Worm (Caenorhabditis elegans) whole organism, L1 larva: ENCODE measurements around the gene F10C2.4.
A peak's percentile ranks its signal among the peaks of the same experiment; 100 is the strongest.

Source experiments
- C04F5.9 ChIP-seq: sonication (generic microtip); optimal IDR thresholded peaks from 2 replicates; lab custom pipeline; 2016; ENCODE audit warnings: missing genetic modification characterization, missing compliant biosample characterization
- F16B12.6 ChIP-seq: fragments of 150-350 bp; optimal IDR thresholded peaks from 2 replicates; lab custom pipeline; 2014; ENCODE audit warnings: missing biosample characterization, missing genetic modification characterization
- Y116A8C.19 ChIP-seq: sonication (generic microtip); optimal IDR thresholded peaks from 2 replicates; lab custom pipeline; 2016; ENCODE audit warnings: missing compliant biosample characterization, missing genetic modification characterization, borderline replicate concordance
- aha-1 ChIP-seq: fragments of 150-350 bp; optimal IDR thresholded peaks from 2 replicates; lab custom pipeline; 2014; ENCODE audit warnings: missing biosample characterization, missing genetic modification characterization
- aly-2 ChIP-seq: fragments of 150-350 bp; optimal IDR thresholded peaks from 2 replicates; lab custom pipeline; 2014; ENCODE audit warnings: missing biosample characterization, missing genetic modification characterization
- blmp-1 ChIP-seq: fragments of 150-350 bp; optimal IDR thresholded peaks from 2 replicates; lab custom pipeline; 2014; ENCODE audit warnings: missing biosample characterization, missing genetic modification characterization
- ceh-63 ChIP-seq: fragments of 200-800 bp; sonication (Bioruptor generic); optimal IDR thresholded peaks from 2 replicates; lab custom pipeline; 2018; ENCODE audit warnings: mild to moderate bottlenecking, missing genetic modification characterization, missing compliant biosample characterization
- ceh-8 ChIP-seq: fragments of 200-800 bp; sonication (Bioruptor generic); optimal IDR thresholded peaks from 2 replicates; lab custom pipeline; 2018; ENCODE audit warnings: mild to moderate bottlenecking, missing genetic modification characterization, moderate library complexity, missing compliant biosample characterization
- ceh-88 ChIP-seq: fragments of 200-800 bp; sonication (Bioruptor generic); IDR thresholded peaks from 2 replicates; pipeline ENCODE4 v1.3.6; 2022; ENCODE audit warnings: missing genetic modification characterization, missing compliant biosample characterization
- ceh-90 ChIP-seq: sonication (generic microtip); optimal IDR thresholded peaks from 2 replicates; lab custom pipeline; 2016; ENCODE audit warnings: missing genetic modification characterization, missing compliant biosample characterization
- dpl-1 ChIP-seq, 3 experiments: fragments of 150-350 bp in 2 of 3; sonication (generic microtip) in 1 of 3; optimal IDR thresholded peaks; 2 replicates each; lab custom pipeline; 2014 to 2017; ENCODE audit warnings: missing biosample characterization in 3 of 3, missing genetic modification characterization in 3 of 3, missing genetic modification reagents in 3 of 3
- dsc-1 ChIP-seq: sonication (generic microtip); optimal IDR thresholded peaks from 2 replicates; lab custom pipeline; 2016; ENCODE audit warnings: mild to moderate bottlenecking, missing genetic modification characterization, missing compliant biosample characterization
- egl-13 ChIP-seq: sonication (generic microtip); optimal IDR thresholded peaks from 2 replicates; lab custom pipeline; 2016; ENCODE audit warnings: missing genotype, missing genetic modification reagents, missing genetic modification characterization, missing compliant biosample characterization
- egl-27 ChIP-seq, 2 experiments: fragments of 150-350 bp in 1 of 2; sonication (generic microtip); optimal IDR thresholded peaks; 3 replicates each; lab custom pipeline; 2017 to 2018; ENCODE audit warnings: missing biosample characterization in 2 of 2, missing genetic modification characterization in 2 of 2, missing genetic modification reagents in 2 of 2
- elt-2 ChIP-seq: sonication (generic microtip); optimal IDR thresholded peaks from 2 replicates; lab custom pipeline; 2016; ENCODE audit warnings: missing genetic modification characterization, mild to moderate bottlenecking, inconsistent platforms, missing compliant biosample characterization, missing genetic modification reagents
- ets-5 ChIP-seq: fragments of 200-800 bp; sonication (Bioruptor generic); IDR thresholded peaks from 2 replicates; pipeline ENCODE4 v1.3.6; 2022; ENCODE audit warnings: missing genetic modification characterization, missing compliant biosample characterization
- fkh-4 ChIP-seq: sonication (generic microtip); optimal IDR thresholded peaks from 2 replicates; lab custom pipeline; 2016; ENCODE audit warnings: missing compliant biosample characterization, missing genetic modification characterization, borderline replicate concordance
- fkh-8 ChIP-seq: sonication (generic microtip); optimal IDR thresholded peaks from 2 replicates; lab custom pipeline; 2016; ENCODE audit warnings: mild to moderate bottlenecking, missing genetic modification characterization, missing compliant biosample characterization
- hlh-4 ChIP-seq: sonication (generic microtip); optimal IDR thresholded peaks from 2 replicates; lab custom pipeline; 2016; ENCODE audit warnings: mild to moderate bottlenecking, missing genetic modification characterization, missing compliant biosample characterization
- irx-1 ChIP-seq: sonication (generic microtip); optimal IDR thresholded peaks from 2 replicates; lab custom pipeline; 2016; ENCODE audit warnings: missing genetic modification characterization, missing compliant biosample characterization
- isw-1 ChIP-seq: fragments of 200-800 bp; sonication (Bioruptor generic); IDR thresholded peaks from 2 replicates; pipeline ENCODE4 v1.3.6; 2022; ENCODE audit warnings: missing genetic modification characterization, missing compliant biosample characterization
- jun-1 ChIP-seq: fragments of 150-350 bp; optimal IDR thresholded peaks from 2 replicates; lab custom pipeline; 2014; ENCODE audit warnings: missing biosample characterization, missing genetic modification reagents, missing genetic modification characterization
- lin-13 ChIP-seq: fragments of 150-350 bp; optimal IDR thresholded peaks from 2 replicates; lab custom pipeline; 2014; ENCODE audit warnings: missing biosample characterization, missing genetic modification reagents, missing genetic modification characterization
- lin-15B ChIP-seq: fragments of 150-350 bp; sonication (generic microtip); optimal IDR thresholded peaks from 3 replicates; lab custom pipeline; 2014; ENCODE audit warnings: missing biosample characterization, missing genetic modification characterization
- lin-39 ChIP-seq: fragments of 150-350 bp; optimal IDR thresholded peaks from 2 replicates; lab custom pipeline; 2014; ENCODE audit warnings: missing biosample characterization, missing genetic modification reagents, missing genetic modification characterization
- mab-9 ChIP-seq: fragments of 200-800 bp; sonication (Bioruptor generic); IDR thresholded peaks from 2 replicates; pipeline ENCODE4 v1.3.6; 2022; ENCODE audit warnings: missing genetic modification reagents, missing genetic modification characterization, missing compliant biosample characterization
- mdl-1 ChIP-seq, 2 experiments: fragments of 150-350 bp; optimal IDR thresholded peaks; 2 replicates each; lab custom pipeline; 2014 to 2017; ENCODE audit warnings: missing biosample characterization in 2 of 2, missing genetic modification characterization in 2 of 2, inconsistent platforms in 1 of 2
- mef-2 ChIP-seq: fragments of 150-350 bp; optimal IDR thresholded peaks from 2 replicates; lab custom pipeline; 2014; ENCODE audit warnings: missing biosample characterization, missing genetic modification characterization
- nhr-11 ChIP-seq: fragments of 150-350 bp; optimal IDR thresholded peaks from 2 replicates; lab custom pipeline; 2014; ENCODE audit warnings: missing biosample characterization, missing genetic modification characterization
- nhr-19 ChIP-seq: fragments of 200-800 bp; sonication (Bioruptor generic); conservative IDR thresholded peaks from 2 replicates; pipeline ENCODE4 v1.3.6; 2022; ENCODE audit warnings: missing genetic modification characterization, missing compliant biosample characterization
- nhr-237 ChIP-seq: fragments of 150-350 bp; optimal IDR thresholded peaks from 2 replicates; lab custom pipeline; 2014; ENCODE audit warnings: missing biosample characterization, missing genetic modification characterization
- nhr-28 ChIP-seq: fragments of 150-350 bp; optimal IDR thresholded peaks from 2 replicates; lab custom pipeline; 2014; ENCODE audit warnings: missing biosample characterization, missing genetic modification characterization
- nhr-76 ChIP-seq: sonication (generic microtip); optimal IDR thresholded peaks from 2 replicates; lab custom pipeline; 2017; ENCODE audit warnings: missing biosample characterization, missing genetic modification characterization
- nhr-84 ChIP-seq: sonication (generic microtip); optimal IDR thresholded peaks from 2 replicates; lab custom pipeline; 2017; ENCODE audit warnings: missing biosample characterization, missing genetic modification characterization
- nhr-90 ChIP-seq: sonication (generic microtip); optimal IDR thresholded peaks from 2 replicates; lab custom pipeline; 2016; ENCODE audit warnings: mild to moderate bottlenecking, missing genetic modification characterization, missing compliant biosample characterization; ENCODE audit not compliant: poor library complexity
- pax-3 ChIP-seq: fragments of 200-800 bp; sonication (Bioruptor generic); optimal IDR thresholded peaks from 2 replicates; lab custom pipeline; 2018; ENCODE audit warnings: mild to moderate bottlenecking, missing genetic modification characterization, moderate library complexity, missing compliant biosample characterization
- pqm-1 ChIP-seq: sonication (generic microtip); optimal IDR thresholded peaks from 3 replicates; lab custom pipeline; 2017; ENCODE audit warnings: missing biosample characterization, missing genetic modification characterization
- rnt-1 ChIP-seq: sonication (generic microtip); optimal IDR thresholded peaks from 2 replicates; lab custom pipeline; 2016; ENCODE audit warnings: mild to moderate bottlenecking, missing genetic modification characterization, moderate library complexity, missing compliant biosample characterization
- skn-1 ChIP-seq: fragments of 150-350 bp; optimal IDR thresholded peaks from 2 replicates; lab custom pipeline; 2014; ENCODE audit warnings: missing biosample characterization, missing genetic modification characterization
- snpc-4 ChIP-seq: fragments of 150-350 bp; optimal IDR thresholded peaks from 2 replicates; lab custom pipeline; 2014; ENCODE audit warnings: missing biosample characterization, missing genetic modification characterization
- snu-23 ChIP-seq: sonication (generic microtip); optimal IDR thresholded peaks from 2 replicates; lab custom pipeline; 2016; ENCODE audit warnings: missing genetic modification characterization, missing compliant biosample characterization
- sox-4 ChIP-seq: sonication (generic microtip); optimal IDR thresholded peaks from 2 replicates; lab custom pipeline; 2016; ENCODE audit warnings: missing genetic modification characterization, missing compliant biosample characterization
- sup-37 ChIP-seq: fragments of 200-800 bp; sonication (Bioruptor generic); optimal IDR thresholded peaks from 2 replicates; lab custom pipeline; 2018; ENCODE audit warnings: mild to moderate bottlenecking, missing genetic modification characterization, missing compliant biosample characterization
- tlp-1 ChIP-seq: fragments of 150-350 bp; optimal IDR thresholded peaks from 2 replicates; lab custom pipeline; 2014; ENCODE audit warnings: missing biosample characterization, missing genetic modification characterization
- unc-130 ChIP-seq: fragments of 150-350 bp; optimal IDR thresholded peaks from 2 replicates; lab custom pipeline; 2017; ENCODE audit warnings: missing biosample characterization, missing genetic modification characterization, inconsistent platforms
- unc-62 ChIP-seq: fragments of 150-350 bp; optimal IDR thresholded peaks from 2 replicates; lab custom pipeline; 2014; ENCODE audit warnings: missing biosample characterization, missing genetic modification reagents, missing genetic modification characterization
- unc-86 ChIP-seq: sonication (generic microtip); optimal IDR thresholded peaks from 2 replicates; lab custom pipeline; 2016; ENCODE audit warnings: missing genetic modification characterization, missing compliant biosample characterization
- xbp-1 ChIP-seq: sonication (generic microtip); optimal IDR thresholded peaks from 2 replicates; lab custom pipeline; 2016; ENCODE audit warnings: missing genetic modification characterization, missing compliant biosample characterization
- zag-1 ChIP-seq: fragments of 150-350 bp; optimal IDR thresholded peaks from 2 replicates; lab custom pipeline; 2014; ENCODE audit warnings: missing biosample characterization, missing genetic modification characterization
- zip-4 ChIP-seq: fragments of 200-800 bp; sonication (Bioruptor generic); optimal IDR thresholded peaks from 2 replicates; lab custom pipeline; 2018; ENCODE audit warnings: mild to moderate bottlenecking, missing genetic modification characterization, moderate library complexity, missing compliant biosample characterization
- ztf-11 ChIP-seq, 2 experiments: sonication (generic microtip); optimal IDR thresholded peaks; 2 replicates each; lab custom pipeline; 2016 to 2017; ENCODE audit warnings: missing genetic modification characterization in 2 of 2, missing biosample characterization in 1 of 2, missing compliant biosample characterization in 1 of 2
- ztf-4 ChIP-seq: fragments of 150-350 bp; optimal IDR thresholded peaks from 2 replicates; lab custom pipeline; 2014; ENCODE audit warnings: missing biosample characterization, missing genetic modification characterization

The F10C2.4 gene

ce11 chrV:12001747-12002456 is 39.5 kb upstream of the F10C2.4 start, which contains the start of gene gcy-33 (continued):
- peak; percentile 83 for TF ChIP-seq pax-3 (tag; lab: Kevin White, UChicago)
- TF ChIP-seq fkh-4 = no peak
- no peak for TF ChIP-seq aha-1
- peak; percentile 48 for TF ChIP-seq unc-130 (tag; lab: Kevin White, UChicago)
- TF ChIP-seq lin-39 (tag; lab: Kevin White, UChicago) = no peak
- peak in 1 of 2 experiments; percentile 81 for TF ChIP-seq ztf-11 (tag; optimal IDR thresholded peaks at IDR 0.05; lab: Kevin White, UChicago)
- no peak for TF ChIP-seq unc-62 (GFP tag; lab: Kevin White, UChicago)
- TF ChIP-seq nhr-237 (tag; lab: Kevin White, UChicago) = peak; percentile 58
- peak; percentile 71 for TF ChIP-seq pqm-1 (tag; lab: Kevin White, UChicago)
- peak; percentile 75 for TF ChIP-seq aly-2 (tag; lab: Kevin White, UChicago)
- TF ChIP-seq tlp-1 (tag; lab: Kevin White, UChicago) = peak; percentile 62
- peak in 1 of 2 experiments; percentile 79 for TF ChIP-seq mdl-1 (tag; optimal IDR thresholded peaks at IDR 0.05; lab: Kevin White, UChicago)
- peak; percentile 73 for TF ChIP-seq rnt-1
- peak; percentile 81 for TF ChIP-seq snpc-4
- TF ChIP-seq ceh-63 (GFP tag; lab: Kevin White, UChicago) = no peak
- TF ChIP-seq hlh-4 (tag; lab: Kevin White, UChicago) = no peak
- 0 out of 2 replicates have a peak, but pooled peaks have one; percentile 30 for TF ChIP-seq ceh-88 (GFP tag; lab: Robert Waterston, UW)
- peak; percentile 84 for TF ChIP-seq unc-86 (tag; lab: Kevin White, UChicago)
- TF ChIP-seq nhr-19 (GFP tag; lab: Robert Waterston, UW) = peak; percentile 80
- no peak for TF ChIP-seq ceh-90 (tag; lab: Kevin White, UChicago)
- peak; percentile 75 for TF ChIP-seq ceh-8 (GFP tag; lab: Kevin White, UChicago)
- TF ChIP-seq dpl-1 (GFP tag; optimal IDR thresholded peaks at IDR 0.05; lab: Kevin White, UChicago) = peak; percentile 31 to 63 (median 60)
- no peak for TF ChIP-seq Y116A8C.19 (tag; lab: Kevin White, UChicago)
- peak; percentile 92 for TF ChIP-seq snu-23
- TF ChIP-seq lin-13 = peak; percentile 44
- peak; percentile 69 for TF ChIP-seq fkh-8 (tag; lab: Kevin White, UChicago)
- TF ChIP-seq nhr-76 = peak; percentile 24
- no peak for TF ChIP-seq ets-5 (GFP tag; lab: Robert Waterston, UW)
- TF ChIP-seq nhr-84 (tag; lab: Kevin White, UChicago) = no peak
- peak; percentile 60 for TF ChIP-seq irx-1 (tag; lab: Kevin White, UChicago)
- peak; percentile 8 for TF ChIP-seq C04F5.9 (tag; lab: Kevin White, UChicago)
- TF ChIP-seq dsc-1 = peak; percentile 81
- TF ChIP-seq jun-1 (tag; lab: Kevin White, UChicago) = peak; percentile 68
- peak; percentile 91 for TF ChIP-seq nhr-90 (tag; lab: Kevin White, UChicago)
- TF ChIP-seq elt-2 (tag; lab: Kevin White, UChicago) = peak; percentile 98
- TF ChIP-seq egl-27 (tag; optimal IDR thresholded peaks at IDR 0.05; lab: Kevin White, UChicago) = no peak
- TF ChIP-seq blmp-1 (tag; lab: Kevin White, UChicago) = peak; percentile 46
- no peak for TF ChIP-seq zag-1 (tag; lab: Kevin White, UChicago)
- peak; percentile 63 for TF ChIP-seq skn-1 (tag; lab: Kevin White, UChicago)
- peak; percentile 71 for TF ChIP-seq sox-4 (tag; lab: Kevin White, UChicago)
- TF ChIP-seq ztf-4 (tag; lab: Kevin White, UChicago) = peak; percentile 58
- TF ChIP-seq isw-1 = no peak
- TF ChIP-seq zip-4 = peak; percentile 56
- no peak for TF ChIP-seq mef-2 (tag; lab: Kevin White, UChicago)
- no peak for TF ChIP-seq mab-9 (GFP tag; lab: Robert Waterston, UW)
- TF ChIP-seq xbp-1 (tag; lab: Kevin White, UChicago) = peak; percentile 83
- peak; percentile 87 for TF ChIP-seq egl-13 (tag; lab: Kevin White, UChicago)
- TF ChIP-seq nhr-11 = peak; percentile 33
- no peak for TF ChIP-seq lin-15B (tag; lab: Kevin White, UChicago)
- TF ChIP-seq sup-37 = no peak
- peak; percentile 25 for TF ChIP-seq F16B12.6 (tag; lab: Kevin White, UChicago)
- TF ChIP-seq nhr-28 (tag; lab: Kevin White, UChicago) = no peak
